Fruit fly (Drosophila melanogaster) whole organism: ENCODE data around the gene CG34241.

Experiments used
- CG8478 ChIP-seq: fragments of >200 bp; optimal IDR thresholded peaks from 2 replicates; lab custom pipeline; 2018; ENCODE audit warnings: inconsistent platforms
- Dll ChIP-seq: fragments of >200 bp; optimal IDR thresholded peaks from 2 replicates; lab custom pipeline; 2017
- EcR ChIP-seq, 2 experiments: fragments of >200 bp; optimal IDR thresholded peaks; 2 replicates each; lab custom pipeline; 2017; ENCODE audit warnings: missing biosample characterization in 2 of 2, missing genetic modification characterization in 2 of 2, missing genetic modification reagents in 2 of 2
- pan ChIP-seq: fragments of >200 bp; optimal IDR thresholded peaks from 2 replicates; lab custom pipeline; 2017
- psq ChIP-seq: fragments of >200 bp; optimal IDR thresholded peaks from 2 replicates; lab custom pipeline; 2017
- usp ChIP-seq: fragments of >200 bp; optimal IDR thresholded peaks from 2 replicates; lab custom pipeline; 2017; ENCODE audit warnings: missing biosample characterization, missing genetic modification characterization, mixed read lengths

The CG34241 gene

dm6 chr3L:12124975-12125374 is 2.8 kb upstream of the CG34241 start, which contains the start of gene yps:
Gene yps, minus strand, starts transcription at chr3L:12125150.
- no peak for TF ChIP-seq Dll (lab: Kevin White, UChicago)
- no peak for TF ChIP-seq EcR (GFP tag; optimal IDR thresholded peaks at IDR 0.05; lab: Kevin White, UChicago)
- no peak for TF ChIP-seq CG8478
- no peak for TF ChIP-seq usp (GFP tag; lab: Kevin White, UChicago)
- no peak for TF ChIP-seq pan
- TF ChIP-seq psq (lab: Kevin White, UChicago) = no peak

dm6 chr3L:12129111-12129510 is 1.3 kb downstream of the CG34241 start, which contains the start of gene Lsp2:
Gene Lsp2, plus strand, starts transcription at chr3L:12129393.
- TF ChIP-seq usp (GFP tag; lab: Kevin White, UChicago) = no peak
- no peak for TF ChIP-seq CG8478
- TF ChIP-seq psq (lab: Kevin White, UChicago) = no peak
- TF ChIP-seq Dll (lab: Kevin White, UChicago) = no peak
- no peak for TF ChIP-seq pan
- TF ChIP-seq EcR (GFP tag; optimal IDR thresholded peaks at IDR 0.05; lab: Kevin White, UChicago) = no peak

- TF ChIP-seq CG8478 (no peak), pan (no peak)
Observed at dm6 chr3L:12131918-12132317, 4.1 kb downstream of the CG34241 start, which contains the start of gene DEF8. Gene DEF8, plus strand, starts transcription at chr3L:12132146.

dm6 chr3L:12136630-12137029 is 8.9 kb downstream of the CG34241 start, which contains the start of the genes CG5645 and Atg12:
Gene CG5645, minus strand, starts transcription at chr3L:12136706.
Gene Atg12, plus strand, starts transcription at chr3L:12136967.
- TF ChIP-seq Dll (lab: Kevin White, UChicago) (no peak), CG8478 (no peak), EcR (GFP tag; optimal IDR thresholded peaks at IDR 0.05; lab: Kevin White, UChicago) (no peak), pan (no peak), psq (lab: Kevin White, UChicago) (no peak), usp (GFP tag; lab: Kevin White, UChicago) (no peak)

- no peak for TF ChIP-seq usp (GFP tag; lab: Kevin White, UChicago)
- TF ChIP-seq Dll (lab: Kevin White, UChicago) = no peak
- TF ChIP-seq pan = no peak
- TF ChIP-seq psq (lab: Kevin White, UChicago) = no peak
- TF ChIP-seq EcR (GFP tag; optimal IDR thresholded peaks at IDR 0.05; lab: Kevin White, UChicago) = no peak
- TF ChIP-seq CG8478 = no peak
Observed at dm6 chr3L:12138113-12138899, 10.5 kb downstream of the CG34241 start, which contains the start of the genes ND-SGDH and RhoGAP68F. Gene ND-SGDH, minus strand, starts transcription at chr3L:12138584. Gene RhoGAP68F, plus strand, starts transcription at chr3L:12138868.

dm6 chr3L:12139232-12139698 is 11.5 kb downstream of the CG34241 start:
- no peak for TF ChIP-seq psq (lab: Kevin White, UChicago)
- TF ChIP-seq usp (GFP tag; lab: Kevin White, UChicago) = no peak
- TF ChIP-seq pan = no peak
- no peak for TF ChIP-seq Dll (lab: Kevin White, UChicago)
- TF ChIP-seq EcR (GFP tag; optimal IDR thresholded peaks at IDR 0.05; lab: Kevin White, UChicago) = no peak
- TF ChIP-seq CG8478 = no peak

dm6 chr3L:12145709-12146694 is 18.2 kb downstream of the CG34241 start, which contains the start of the genes eIF3l and Nrx-IV:
Gene eIF3l, minus strand, starts transcription at chr3L:12146097.
Gene Nrx-IV, plus strand, starts transcription at chr3L:12146519.
- no peak for TF ChIP-seq CG8478
- no peak for TF ChIP-seq pan
- no peak for TF ChIP-seq psq (lab: Kevin White, UChicago)
- no peak for TF ChIP-seq usp (GFP tag; lab: Kevin White, UChicago)
- TF ChIP-seq EcR (GFP tag; optimal IDR thresholded peaks at IDR 0.05; lab: Kevin White, UChicago) = no peak
- TF ChIP-seq Dll (lab: Kevin White, UChicago) = no peak

- TF ChIP-seq usp (GFP tag; lab: Kevin White, UChicago) (no peak), EcR (GFP tag; optimal IDR thresholded peaks at IDR 0.05; lab: Kevin White, UChicago) (no peak), pan (no peak), psq (lab: Kevin White, UChicago) (no peak), Dll (lab: Kevin White, UChicago) (no peak), CG8478 (no peak)
Observed at dm6 chr3L:12146970-12147369, 19.2 kb downstream of the CG34241 start.

dm6 chr3L:12149024-12149423 is 21.2 kb downstream of the CG34241 start, which contains the start of gene CG32099:
Gene CG32099, plus strand, starts transcription at chr3L:12149273.
- TF ChIP-seq CG8478 (no peak), pan (no peak), EcR (GFP tag; optimal IDR thresholded peaks at IDR 0.05; lab: Kevin White, UChicago) (no peak), psq (lab: Kevin White, UChicago) (no peak), usp (GFP tag; lab: Kevin White, UChicago) (no peak), Dll (lab: Kevin White, UChicago) (no peak)

dm6 chr3L:12162156-12162682 is 34.4 kb downstream of the CG34241 start:
- TF ChIP-seq EcR (GFP tag; optimal IDR thresholded peaks at IDR 0.05; lab: Kevin White, UChicago) (no peak), pan (no peak), CG8478 (no peak), usp (GFP tag; lab: Kevin White, UChicago) (no peak), Dll (lab: Kevin White, UChicago) (no peak), psq (lab: Kevin White, UChicago) (no peak)

- TF ChIP-seq psq (lab: Kevin White, UChicago) = no peak
- TF ChIP-seq EcR (GFP tag; optimal IDR thresholded peaks at IDR 0.05; lab: Kevin White, UChicago) = no peak
Observed at dm6 chr3L:12163082-12163481, 35.3 kb downstream of the CG34241 start.
